Fruit fly (Drosophila melanogaster) whole organism, embryonic: ENCODE results near the gene sff.

Source experiments
- CG10267 ChIP-seq: fragments of 200-800 bp; sonication (Bioruptor generic); optimal IDR thresholded peaks from 2 replicates; lab custom pipeline; 2018; ENCODE audit warnings: missing biosample characterization, mild to moderate bottlenecking, missing genetic modification characterization, moderate library complexity
- CG11504 ChIP-seq: fragments of 200-800 bp; sonication (Bioruptor generic); optimal IDR thresholded peaks from 3 replicates; lab custom pipeline; 2019; ENCODE audit warnings: missing biosample characterization, mild to moderate bottlenecking, missing genetic modification characterization, moderate library complexity
- CG13894 ChIP-seq: fragments of 200-800 bp; sonication (Bioruptor generic); optimal IDR thresholded peaks from 3 replicates; lab custom pipeline; 2018; ENCODE audit warnings: missing biosample characterization, mild to moderate bottlenecking, missing genetic modification characterization, moderate library complexity
- CG14860 ChIP-seq: fragments of 200-800 bp; sonication (Bioruptor generic); IDR thresholded peaks from 3 replicates; pipeline ENCODE4 v1.3.6; 2022; ENCODE audit warnings: missing biosample characterization, missing genetic modification characterization; ENCODE audit not compliant: partially characterized antibody
- CG1529 ChIP-seq: fragments of 200-800 bp; sonication (Bioruptor generic); optimal IDR thresholded peaks from 3 replicates; lab custom pipeline; 2018; ENCODE audit warnings: missing biosample characterization, missing genetic modification characterization
- CG16779 ChIP-seq: fragments of 200-800 bp; sonication (Bioruptor generic); IDR thresholded peaks from 2 replicates; pipeline ENCODE4 v1.3.6; 2022; ENCODE audit warnings: missing biosample characterization, missing genetic modification characterization
- CG17361 ChIP-seq: fragments of 200-800 bp; sonication (Bioruptor generic); IDR thresholded peaks from 3 replicates; pipeline ENCODE4 v1.3.6; 2022; ENCODE audit warnings: missing biosample characterization, missing genetic modification characterization
- CG18599 ChIP-seq: fragments of 200-800 bp; sonication (Bioruptor generic); optimal IDR thresholded peaks from 3 replicates; lab custom pipeline; 2017; ENCODE audit warnings: missing biosample characterization, missing genetic modification characterization, mild to moderate bottlenecking, moderate library complexity, missing genetic modification reagents
- CG2202 ChIP-seq: fragments of 200-800 bp; sonication (Bioruptor generic); optimal IDR thresholded peaks from 2 replicates; lab custom pipeline; 2018; ENCODE audit warnings: missing biosample characterization, mild to moderate bottlenecking, missing genetic modification characterization
- CG2889 ChIP-seq: fragments of 200-800 bp; sonication (Bioruptor generic); IDR thresholded peaks from 3 replicates; pipeline ENCODE4 v1.3.6; 2022; ENCODE audit warnings: missing biosample characterization, missing genetic modification characterization
- CG31441 ChIP-seq: fragments of 200-800 bp; sonication (Bioruptor generic); IDR thresholded peaks from 2 replicates; pipeline ENCODE4 v1.3.6; 2022; ENCODE audit warnings: missing biosample characterization, missing genetic modification characterization
- CG3163 ChIP-seq: fragments of 200-800 bp; sonication (Bioruptor generic); optimal IDR thresholded peaks from 3 replicates; lab custom pipeline; 2016; ENCODE audit warnings: missing biosample characterization, missing genetic modification characterization
- CG32532 ChIP-seq: fragments of 200-800 bp; sonication (Bioruptor generic); IDR thresholded peaks from 2 replicates; pipeline ENCODE4 v1.3.6; 2022; ENCODE audit warnings: missing biosample characterization, missing genetic modification characterization
- CG3838 ChIP-seq: fragments of 200-800 bp; sonication (Bioruptor generic); optimal IDR thresholded peaks from 3 replicates; lab custom pipeline; 2016; ENCODE audit warnings: missing biosample characterization, missing genetic modification characterization
- CG42726 ChIP-seq: fragments of 200-800 bp; sonication (Bioruptor generic); IDR thresholded peaks from 2 replicates; pipeline ENCODE4 v1.3.6; 2022; ENCODE audit warnings: missing biosample characterization, missing genetic modification characterization; ENCODE audit not compliant: partially characterized antibody
- CG4424 ChIP-seq: fragments of 200-800 bp; sonication (Bioruptor generic); optimal IDR thresholded peaks from 3 replicates; lab custom pipeline; 2016; ENCODE audit warnings: missing biosample characterization, missing genetic modification characterization
- CG6689 ChIP-seq: fragments of 200-800 bp; sonication (Bioruptor generic); IDR thresholded peaks from 2 replicates; pipeline ENCODE4 v1.3.6; 2022; ENCODE audit warnings: missing biosample characterization, missing genetic modification characterization
- CG6854 ChIP-seq: fragments of 200-800 bp; sonication (Bioruptor generic); optimal IDR thresholded peaks from 3 replicates; lab custom pipeline; 2017; ENCODE audit warnings: missing biosample characterization, mild to moderate bottlenecking, missing genetic modification characterization
- CG7556 ChIP-seq: fragments of 200-800 bp; sonication (Bioruptor generic); optimal IDR thresholded peaks from 2 replicates; lab custom pipeline; 2017; ENCODE audit warnings: missing biosample characterization, mild to moderate bottlenecking, missing genetic modification characterization
- CG8924 ChIP-seq: fragments of 200-800 bp; optimal IDR thresholded peaks from 3 replicates; lab custom pipeline; 2019; ENCODE audit warnings: missing biosample characterization, mild to moderate bottlenecking, missing genetic modification characterization, moderate library complexity
- CG9215 ChIP-seq: fragments of 200-800 bp; sonication (Bioruptor generic); IDR thresholded peaks from 2 replicates; pipeline ENCODE4 v1.3.6; 2022; ENCODE audit warnings: missing biosample characterization, missing genetic modification characterization
- CHES-1-like ChIP-seq: fragments of 200-800 bp; sonication (Bioruptor generic); optimal IDR thresholded peaks from 2 replicates; lab custom pipeline; 2016; ENCODE audit warnings: missing biosample characterization, missing genetic modification characterization
- Dek ChIP-seq: fragments of 200-800 bp; sonication (Bioruptor generic); optimal IDR thresholded peaks from 3 replicates; lab custom pipeline; 2019; ENCODE audit warnings: missing biosample characterization, mild to moderate bottlenecking, missing genetic modification characterization, moderate library complexity
- Dip2 ChIP-seq: fragments of 200-800 bp; sonication (Bioruptor generic); IDR thresholded peaks from 2 replicates; pipeline ENCODE4 v1.3.6; 2022; ENCODE audit warnings: missing biosample characterization, missing genetic modification characterization
- E2f2 ChIP-seq: fragments of 200-800 bp; sonication (Bioruptor generic); IDR thresholded peaks from 2 replicates; pipeline ENCODE4 v1.3.6; 2022; ENCODE audit warnings: missing biosample characterization, missing genetic modification characterization
- Hmx ChIP-seq: fragments of 200-800 bp; sonication (Bioruptor generic); optimal IDR thresholded peaks from 2 replicates; lab custom pipeline; 2016; ENCODE audit warnings: missing biosample characterization, missing genetic modification characterization
- Jarid2 ChIP-seq: fragments of 200-800 bp; sonication (Bioruptor generic); optimal IDR thresholded peaks from 3 replicates; lab custom pipeline; 2017; ENCODE audit warnings: mild to moderate bottlenecking, missing biosample characterization, missing genetic modification reagents, missing genetic modification characterization
- Max ChIP-seq: fragments of 200-800 bp; sonication (Bioruptor generic); optimal IDR thresholded peaks from 2 replicates; lab custom pipeline; 2016; ENCODE audit warnings: missing biosample characterization, mild to moderate bottlenecking, missing genetic modification characterization
- NC2α ChIP-seq: fragments of 200-800 bp; sonication (Bioruptor generic); optimal IDR thresholded peaks from 2 replicates; lab custom pipeline; 2016; ENCODE audit warnings: missing biosample characterization, missing genetic modification characterization
- Sox102F ChIP-seq: fragments of 200-800 bp; sonication (Bioruptor generic); optimal IDR thresholded peaks from 2 replicates; lab custom pipeline; 2018; ENCODE audit warnings: missing biosample characterization, mild to moderate bottlenecking, missing genetic modification characterization, moderate library complexity
- Trl ChIP-seq, 3 experiments: fragments of >200 bp in 2 of 3; fragments of 200-800 bp in 1 of 3; sonication (Bioruptor generic) in 1 of 3; optimal IDR thresholded peaks; 2 replicates in 1 of 3; 3 replicates in 2 of 3; lab custom pipeline; 2016 to 2017; ENCODE audit warnings: missing biosample characterization in 1 of 3, missing genetic modification characterization in 1 of 3
- cad ChIP-seq: fragments of >200 bp; optimal IDR thresholded peaks from 2 replicates; lab custom pipeline; 2017; ENCODE audit warnings: missing biosample characterization, missing genetic modification characterization
- dm ChIP-seq: fragments of 200-800 bp; sonication (Bioruptor generic); optimal IDR thresholded peaks from 3 replicates; lab custom pipeline; 2016; ENCODE audit warnings: missing biosample characterization, missing genetic modification characterization
- dpn ChIP-seq, 2 experiments: fragments of 200-800 bp; sonication (Bioruptor generic); optimal IDR thresholded peaks; 3 replicates each; lab custom pipeline; 2016; ENCODE audit warnings: missing biosample characterization in 2 of 2, missing genetic modification characterization in 2 of 2
- gcm2 ChIP-seq: fragments of 200-800 bp; sonication (Bioruptor generic); optimal IDR thresholded peaks from 2 replicates; lab custom pipeline; 2016; ENCODE audit warnings: missing biosample characterization, missing genetic modification characterization
- gfzf ChIP-seq: fragments of 200-800 bp; sonication (Bioruptor generic); optimal IDR thresholded peaks from 2 replicates; lab custom pipeline; 2016; ENCODE audit warnings: missing biosample characterization, mild to moderate bottlenecking, missing genetic modification characterization, moderate library complexity
- grau ChIP-seq: fragments of 200-800 bp; optimal IDR thresholded peaks from 3 replicates; lab custom pipeline; 2019; ENCODE audit warnings: missing biosample characterization, mild to moderate bottlenecking, missing genetic modification characterization, moderate library complexity
- gt ChIP-seq: fragments of 200-800 bp; sonication (Bioruptor generic); IDR thresholded peaks from 2 replicates; pipeline ENCODE4 v1.3.6; 2022; ENCODE audit warnings: missing biosample characterization, missing genetic modification characterization
- hb ChIP-seq: fragments of 200-800 bp; sonication (Bioruptor generic); IDR thresholded peaks from 3 replicates; pipeline ENCODE4 v1.3.6; 2022; ENCODE audit warnings: missing biosample characterization, missing genetic modification characterization; ENCODE audit not compliant: partially characterized antibody
- lilli ChIP-seq: fragments of 200-800 bp; sonication (Bioruptor generic); optimal IDR thresholded peaks from 3 replicates; lab custom pipeline; 2016; ENCODE audit warnings: missing biosample characterization, missing genetic modification characterization
- nau ChIP-seq: fragments of 200-800 bp; sonication (Bioruptor generic); optimal IDR thresholded peaks from 3 replicates; lab custom pipeline; 2017; ENCODE audit warnings: missing biosample characterization, mild to moderate bottlenecking, missing genetic modification characterization, missing genetic modification reagents
- oc ChIP-seq: fragments of 200-800 bp; sonication (Bioruptor generic); optimal IDR thresholded peaks from 2 replicates; lab custom pipeline; 2018; ENCODE audit warnings: missing biosample characterization, mild to moderate bottlenecking, missing genetic modification characterization, moderate library complexity
- org-1 ChIP-seq: fragments of 200-800 bp; sonication (Bioruptor generic); optimal IDR thresholded peaks from 2 replicates; lab custom pipeline; 2017; ENCODE audit warnings: missing biosample characterization, missing genetic modification characterization
- otp ChIP-seq: fragments of 200-800 bp; sonication (Bioruptor generic); IDR thresholded peaks from 3 replicates; pipeline ENCODE4, ENCODE4 v1.3.6; 2022; ENCODE audit warnings: missing biosample characterization, missing genetic modification characterization
- phol ChIP-seq: fragments of 200-800 bp; sonication (Bioruptor generic); optimal IDR thresholded peaks from 3 replicates; lab custom pipeline; 2018; ENCODE audit warnings: missing biosample characterization, mild to moderate bottlenecking, missing genetic modification characterization, moderate library complexity
- sim ChIP-seq: fragments of 200-800 bp; sonication (Bioruptor generic); IDR thresholded peaks from 2 replicates; pipeline ENCODE4 v1.3.6; 2022; ENCODE audit warnings: missing biosample characterization, missing genetic modification characterization
- sima ChIP-seq: fragments of 200-800 bp; sonication (Bioruptor generic); optimal IDR thresholded peaks from 2 replicates; lab custom pipeline; 2016; ENCODE audit warnings: missing biosample characterization, missing genetic modification characterization
- sug ChIP-seq: fragments of 200-800 bp; optimal IDR thresholded peaks from 2 replicates; lab custom pipeline; 2019; ENCODE audit warnings: missing biosample characterization, mild to moderate bottlenecking, missing genetic modification characterization, moderate library complexity
- tin ChIP-seq: fragments of 200-800 bp; sonication (Bioruptor generic); optimal IDR thresholded peaks from 3 replicates; lab custom pipeline; 2016; ENCODE audit warnings: missing biosample characterization, missing genetic modification characterization
- tup ChIP-seq: fragments of 200-800 bp; sonication (Bioruptor generic); optimal IDR thresholded peaks from 2 replicates; lab custom pipeline; 2016; ENCODE audit warnings: missing biosample characterization, mild to moderate bottlenecking, missing genetic modification characterization, moderate library complexity
- zfh1 ChIP-seq: fragments of 200-800 bp; sonication (Bioruptor generic); IDR thresholded peaks from 3 replicates; pipeline ENCODE4 v1.3.6; 2022; ENCODE audit warnings: missing biosample characterization, missing genetic modification characterization

Gene sff

DNA sequence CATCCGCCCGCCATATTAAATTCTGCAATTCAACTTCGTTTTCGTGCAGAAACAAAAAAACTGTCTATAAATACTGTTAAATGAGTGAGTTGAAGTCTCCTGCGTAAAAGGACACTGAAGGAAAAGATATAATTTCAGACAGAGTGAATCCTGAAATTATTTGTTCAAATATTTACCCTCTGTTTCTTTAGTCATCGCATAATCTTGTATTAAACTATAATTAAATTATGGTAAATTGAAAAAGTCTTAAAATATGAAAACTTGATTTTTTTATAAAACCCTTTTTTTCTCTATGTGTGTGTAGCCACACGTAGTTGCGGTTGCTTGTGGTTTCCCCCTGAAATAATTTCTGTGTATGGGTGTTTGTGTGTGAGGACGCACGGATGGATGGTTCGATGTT lies 1.3 kb downstream of the sff start (continued):
- TF ChIP-seq CG16779 (GFP tag; lab: Robert Waterston, UW) (no peak), CG14860 (GFP tag; lab: Robert Waterston, UW) (no peak), gt (GFP tag; lab: Robert Waterston, UW) (no peak), CG3838 (GFP tag; lab: Kevin White, UChicago) (no peak), otp (GFP tag; lab: Robert Waterston, UW) (no peak), lilli (GFP tag; lab: Kevin White, UChicago) (peak; percentile 29), CG10267 (tag; lab: Kevin White, UChicago) (peak; percentile 36), sim (GFP tag; lab: Robert Waterston, UW) (no peak), sug (tag; lab: Kevin White, UChicago) (no peak), Jarid2 (no peak), CG13894 (tag; lab: Kevin White, UChicago) (peak; percentile 35), dm (GFP tag; lab: Kevin White, UChicago) (no peak), CG1529 (GFP tag; lab: Kevin White, UChicago) (no peak), Max (GFP tag; lab: Kevin White, UChicago) (no peak), zfh1 (0 out of 3 replicates have a peak, but pooled peaks have one; percentile 32), CHES-1-like (GFP tag; lab: Kevin White, UChicago) (no peak), CG6854 (GFP tag; lab: Kevin White, UChicago) (no peak), CG4424 (no peak), oc (tag; lab: Kevin White, UChicago) (no peak), tup (GFP tag; lab: Kevin White, UChicago) (no peak), gfzf (GFP tag; lab: Kevin White, UChicago) (no peak), tin (GFP tag; lab: Kevin White, UChicago) (peak; percentile 1), CG6689 (GFP tag; lab: Robert Waterston, UW) (peak; percentile 33; the same call in 1 of the 2 replicates), Hmx (GFP tag; lab: Kevin White, UChicago) (no peak), CG2202 (tag; lab: Kevin White, UChicago) (no peak), E2f2 (GFP tag; lab: Robert Waterston, UW) (peak; percentile 24; the same call in 1 of the 2 replicates), CG8924 (peak; percentile 27), org-1 (no peak), nau (no peak), phol (tag; lab: Kevin White, UChicago) (peak; percentile 53), CG42726 (no peak), CG7556 (GFP tag; lab: Kevin White, UChicago) (peak; percentile 40), CG31441 (GFP tag; lab: Robert Waterston, UW) (peak; percentile 42; the same call in 1 of the 2 replicates), CG32532 (peak; percentile 34; the same call in 1 of the 2 replicates), CG3163 (GFP tag; lab: Kevin White, UChicago) (no peak), grau (tag; lab: Kevin White, UChicago) (peak; percentile 61), Sox102F (GFP tag; lab: Kevin White, UChicago) (peak; percentile 47), dpn (GFP tag; optimal IDR thresholded peaks at IDR 0.05; lab: Kevin White, UChicago) (peak; percentile 9 to 23), cad (GFP tag; lab: Kevin White, UChicago) (no peak), gcm2 (no peak), Dek (tag; lab: Kevin White, UChicago) (peak; percentile 35), CG18599 (GFP tag; lab: Kevin White, UChicago) (peak; percentile 76), CG11504 (tag; lab: Kevin White, UChicago) (peak; percentile 73), CG2889 (no peak), sima (GFP tag; lab: Kevin White, UChicago) (no peak), CG17361 (GFP tag; lab: Robert Waterston, UW) (peak; percentile 45; the same call in 1 of the 3 replicates), NC2α (no peak), hb (no peak), Dip2 (no peak), Trl (optimal IDR thresholded peaks at IDR 0.05; lab: Kevin White, UChicago) (no peak), Trl (GFP tag; optimal IDR thresholded peaks at IDR 0.05; lab: Kevin White, UChicago) (no peak), CG9215 (GFP tag; lab: Robert Waterston, UW) (peak; percentile 43; the same call in 1 of the 2 replicates)
